Worm (Caenorhabditis elegans): ENCODE data around the gene K02E11.3.
"Not testable (repeated sequence)": the region's sequence is repeated elsewhere in the genome, so short reads cannot be mapped to it uniquely, and the experiment has no call there.

The K02E11.3 gene

ce11 chrV:14205214-14205613 lies 41.4 kb downstream of the K02E11.3 start, which contains the start of gene T16A9.3:
Gene T16A9.3 (plus strand): TSS chrV:14205514.
- not testable (repeated sequence) for TF ChIP-seq ceh-88 (GFP tag; IDR thresholded peaks at IDR 0.05); xbp-1 (tag; optimal IDR thresholded peaks at IDR 0.05); alr-1 (tag; optimal IDR thresholded peaks at IDR 0.05; ENCODE audit: borderline replicate concordance)

- TF ChIP-seq grh-1 (GFP tag; IDR thresholded peaks at IDR 0.05) (peak; percentile 59), nhr-19 (GFP tag; conservative IDR thresholded peaks at IDR 0.05) (peak; percentile 68)
These were observed 42.9 kb downstream of the K02E11.3 start for ce11 chrV:14203809-14204208.

ce11 chrV:14200086-14200485 lies 46.6 kb downstream of the K02E11.3 start:
- TF ChIP-seq C04F5.9 (tag; optimal IDR thresholded peaks at IDR 0.05): peak; percentile 31
- TF ChIP-seq egl-13 (tag; optimal IDR thresholded peaks at IDR 0.05): peak; percentile 68
- TF ChIP-seq Y116A8C.19 (tag; optimal IDR thresholded peaks at IDR 0.05; ENCODE audit: borderline replicate concordance): no peak
- peak in 1 of 2 experiments; percentile 96 for TF ChIP-seq mdl-1 (tag; optimal IDR thresholded peaks at IDR 0.05)
- no peak for TF ChIP-seq hlh-4 (tag; optimal IDR thresholded peaks at IDR 0.05)
- TF ChIP-seq C34B4.2 (tag; optimal IDR thresholded peaks at IDR 0.05): no peak
- peak; percentile 84 to 93 (median 90) for TF ChIP-seq ceh-82 (tag; optimal IDR thresholded peaks at IDR 0.05)
- TF ChIP-seq unc-30 (tag; optimal IDR thresholded peaks at IDR 0.05): no peak
- no peak for TF ChIP-seq efl-3 (GFP tag; optimal IDR thresholded peaks at IDR 0.05)
- TF ChIP-seq nhr-71 (tag; optimal IDR thresholded peaks at IDR 0.05): peak; percentile 99
- TF ChIP-seq nhr-19 (GFP tag; conservative IDR thresholded peaks at IDR 0.05): peak; percentile 90
- peak; percentile 91 for TF ChIP-seq C16A3.4 (tag; optimal IDR thresholded peaks at IDR 0.05)
- peak; percentile 82 to 92 for TF ChIP-seq egl-27 (tag; optimal IDR thresholded peaks at IDR 0.05)
- peak; percentile 91 for TF ChIP-seq nhr-47 (tag; optimal IDR thresholded peaks at IDR 0.05)
- TF ChIP-seq blmp-1 (tag; optimal IDR thresholded peaks at IDR 0.05): peak; percentile 79
- TF ChIP-seq fkh-10 (GFP tag; optimal IDR thresholded peaks at IDR 0.05): peak; percentile 0
- peak; percentile 78 to 86 for TF ChIP-seq efl-1 (optimal IDR thresholded peaks at IDR 0.05)
- peak; percentile 59 to 95 for TF ChIP-seq efl-1 (GFP tag; optimal IDR thresholded peaks at IDR 0.05 in 1 of 2)
- TF ChIP-seq swsn-7 (tag; optimal IDR thresholded peaks at IDR 0.05): peak; percentile 91
- peak; percentile 30; the same call in 1 of the 2 replicates for TF ChIP-seq grh-1 (GFP tag; IDR thresholded peaks at IDR 0.05)
- peak; percentile 58 for TF ChIP-seq sup-37 (GFP tag; optimal IDR thresholded peaks at IDR 0.05)
- TF ChIP-seq tlp-1 (tag; optimal IDR thresholded peaks at IDR 0.05): no peak
- TF ChIP-seq nhr-90 (tag; optimal IDR thresholded peaks at IDR 0.05; ENCODE audit: poor library complexity): peak; percentile 90
- TF ChIP-seq sptf-1 (tag; optimal IDR thresholded peaks at IDR 0.05): no peak
- TF ChIP-seq dpl-1 (GFP tag; optimal IDR thresholded peaks at IDR 0.05): peak; percentile 54 to 66 (median 62)
- peak; percentile 87 for TF ChIP-seq xbp-1 (tag; optimal IDR thresholded peaks at IDR 0.05)
- no peak for TF ChIP-seq unc-62 (GFP tag; optimal IDR thresholded peaks at IDR 0.05)
- TF ChIP-seq irx-1 (tag; optimal IDR thresholded peaks at IDR 0.05): peak; percentile 85
- no peak for TF ChIP-seq nhr-84 (tag; optimal IDR thresholded peaks at IDR 0.05)
- peak; percentile 87 for TF ChIP-seq snpc-4 (tag; optimal IDR thresholded peaks at IDR 0.05)
- peak; percentile 96 for TF ChIP-seq mep-1 (tag; optimal IDR thresholded peaks at IDR 0.05)
- peak; percentile 64 for TF ChIP-seq fos-1 (tag; optimal IDR thresholded peaks at IDR 0.05)
- TF ChIP-seq elt-3 (tag; optimal IDR thresholded peaks at IDR 0.05): peak in 3 of 6 experiments; percentile 56 to 92 (median 67)
- TF ChIP-seq lir-3 (tag; optimal IDR thresholded peaks at IDR 0.05; ENCODE audit: poor library complexity): peak; percentile 79
- peak; percentile 71 for TF ChIP-seq aly-2 (tag; optimal IDR thresholded peaks at IDR 0.05)
- TF ChIP-seq pqm-1 (tag; optimal IDR thresholded peaks at IDR 0.05): no peak
- TF ChIP-seq snu-23 (GFP tag; optimal IDR thresholded peaks at IDR 0.05): peak; percentile 97
- peak; percentile 69 for TF ChIP-seq elt-2 (tag; optimal IDR thresholded peaks at IDR 0.05)
- TF ChIP-seq alr-1 (tag; optimal IDR thresholded peaks at IDR 0.05; ENCODE audit: borderline replicate concordance): no peak
- TF ChIP-seq lin-35 (GFP tag; optimal IDR thresholded peaks at IDR 0.05): peak; percentile 74 to 87
- peak; percentile 40 for TF ChIP-seq ama-1 (optimal IDR thresholded peaks at IDR 0.05)
- peak; percentile 57 for TF ChIP-seq lin-39 (tag; optimal IDR thresholded peaks at IDR 0.05)
- peak; percentile 87 to 91 for TF ChIP-seq lsy-2 (tag; optimal IDR thresholded peaks at IDR 0.05)
- TF ChIP-seq ceh-63 (GFP tag; optimal IDR thresholded peaks at IDR 0.05): no peak
- peak in 1 of 2 experiments; percentile 58 for TF ChIP-seq ztf-11 (tag; optimal IDR thresholded peaks at IDR 0.05)
- TF ChIP-seq ceh-88 (GFP tag; IDR thresholded peaks at IDR 0.05): peak; percentile 51; the same call in 1 of the 2 replicates
- peak; percentile 50 for TF ChIP-seq unc-130 (tag; optimal IDR thresholded peaks at IDR 0.05)
